Worm (Caenorhabditis elegans) whole organism, early embryonic: ENCODE measurements around the gene ZK105.6.

Experiments used
- B0310.2 ChIP-seq: sonication (generic microtip); optimal IDR thresholded peaks from 2 replicates; lab custom pipeline; 2016; ENCODE audit warnings: mild to moderate bottlenecking, missing genetic modification characterization, missing compliant biosample characterization
- F13C5.2 ChIP-seq: sonication (generic microtip); optimal IDR thresholded peaks from 2 replicates; lab custom pipeline; 2017; ENCODE audit warnings: mild to moderate bottlenecking, missing genetic modification characterization, inconsistent platforms, missing compliant biosample characterization
- aly-1 ChIP-seq: sonication (generic microtip); optimal IDR thresholded peaks from 2 replicates; lab custom pipeline; 2016; ENCODE audit warnings: missing genetic modification characterization, missing compliant biosample characterization
- ama-1 ChIP-seq: fragments of 150-350 bp; optimal IDR thresholded peaks from 2 replicates; lab custom pipeline; 2014
- ceh-36 ChIP-seq: sonication (generic microtip); optimal IDR thresholded peaks from 2 replicates; lab custom pipeline; 2016; ENCODE audit warnings: missing genetic modification characterization, inconsistent platforms, missing compliant biosample characterization
- hmg-4 ChIP-seq: fragments of 200-800 bp; sonication (Bioruptor generic); optimal IDR thresholded peaks from 2 replicates; lab custom pipeline; 2018; ENCODE audit warnings: mild to moderate bottlenecking, missing genetic modification characterization, missing compliant biosample characterization
- hnd-1 ChIP-seq: sonication (generic microtip); optimal IDR thresholded peaks from 2 replicates; lab custom pipeline; 2016; ENCODE audit warnings: missing genetic modification characterization, missing compliant biosample characterization
- pes-1 ChIP-seq: fragments of 200-800 bp; sonication (Bioruptor generic); IDR thresholded peaks from 2 replicates; pipeline ENCODE4 v1.3.6; 2022; ENCODE audit warnings: missing genetic modification reagents, missing genetic modification characterization, missing compliant biosample characterization
- sea-1 ChIP-seq: fragments of 200-800 bp; sonication (Bioruptor generic); conservative IDR thresholded peaks from 2 replicates; pipeline ENCODE4 v1.3.6; 2022; ENCODE audit warnings: missing genetic modification characterization, missing compliant biosample characterization
- tbx-11 ChIP-seq: fragments of 200-800 bp; sonication (Bioruptor generic); IDR thresholded peaks from 2 replicates; pipeline ENCODE4 v1.3.6; 2022; ENCODE audit warnings: missing genetic modification characterization, missing compliant biosample characterization
- tbx-37 ChIP-seq: fragments of 200-800 bp; sonication (Bioruptor generic); conservative IDR thresholded peaks from 2 replicates; pipeline ENCODE4 v1.3.6; 2022; ENCODE audit warnings: missing genetic modification reagents, missing genetic modification characterization, missing compliant biosample characterization
- tra-4 ChIP-seq: sonication (generic microtip); optimal IDR thresholded peaks from 2 replicates; lab custom pipeline; 2017; ENCODE audit warnings: missing genetic modification characterization, missing compliant biosample characterization

- no peak for TF ChIP-seq ama-1 (lab: Kevin White, UChicago)
- TF ChIP-seq hmg-4 = no peak
- no peak for TF ChIP-seq sea-1 (GFP tag; lab: Robert Waterston, UW)
- TF ChIP-seq ceh-36 = no peak
- TF ChIP-seq tra-4 (tag; lab: Kevin White, UChicago) = no peak
- no peak for TF ChIP-seq aly-1
- no peak for TF ChIP-seq tbx-11 (GFP tag; lab: Robert Waterston, UW)
- no peak for TF ChIP-seq B0310.2 (tag; lab: Kevin White, UChicago)
- TF ChIP-seq hnd-1 = no peak
- TF ChIP-seq pes-1 (GFP tag; lab: Robert Waterston, UW) = no peak
- TF ChIP-seq tbx-37 (GFP tag; lab: Robert Waterston, UW) = no peak
- no peak for TF ChIP-seq F13C5.2 (tag; lab: Kevin White, UChicago)
These were observed 13.8 kb upstream of the ZK105.6 start, which contains the start of gene srr-9 for ce11 chrV:7737710-7738109.
